Fruit fly (Drosophila melanogaster) whole organism, embryonic: Measurements from ENCODE around the gene Dfd.

Source experiments
- Abd-B ChIP-seq: fragments of 200-800 bp; sonication (Bioruptor generic); optimal IDR thresholded peaks from 2 replicates; lab custom pipeline; 2018; ENCODE audit warnings: missing biosample characterization, mild to moderate bottlenecking, missing genetic modification characterization, moderate library complexity
- Bgb ChIP-seq: fragments of 200-800 bp; sonication (Bioruptor generic); IDR thresholded peaks from 2 replicates; pipeline ENCODE4 v1.3.6; 2022; ENCODE audit warnings: missing biosample characterization, missing genetic modification characterization; ENCODE audit not compliant: partially characterized antibody
- BtbVII ChIP-seq: fragments of 200-800 bp; sonication (Bioruptor generic); optimal IDR thresholded peaks from 3 replicates; lab custom pipeline; 2017; ENCODE audit warnings: missing biosample characterization, mild to moderate bottlenecking, missing genetic modification characterization
- CG10209 ChIP-seq: fragments of 200-800 bp; sonication (Bioruptor generic); optimal IDR thresholded peaks from 3 replicates; lab custom pipeline; 2017; ENCODE audit warnings: missing biosample characterization, mild to moderate bottlenecking, missing genetic modification characterization, missing genetic modification reagents
- CG11560 ChIP-seq: fragments of 200-800 bp; sonication (Bioruptor generic); IDR thresholded peaks from 3 replicates; pipeline ENCODE4 v1.3.6; 2022; ENCODE audit warnings: missing biosample characterization, missing genetic modification characterization
- CG11695 ChIP-seq: fragments of 200-800 bp; sonication (Bioruptor generic); IDR thresholded peaks from 3 replicates; pipeline ENCODE4 v1.3.6; 2022; ENCODE audit warnings: missing biosample characterization, missing genetic modification characterization
- CG12071 ChIP-seq: fragments of 200-800 bp; sonication (Bioruptor generic); optimal IDR thresholded peaks from 3 replicates; lab custom pipeline; 2018; ENCODE audit warnings: missing biosample characterization, mild to moderate bottlenecking, missing genetic modification characterization
- CG12769 ChIP-seq: fragments of 200-800 bp; sonication (Bioruptor generic); optimal IDR thresholded peaks from 2 replicates; lab custom pipeline; 2019; ENCODE audit warnings: missing biosample characterization, mild to moderate bottlenecking, missing genetic modification characterization, moderate library complexity
- CG13894 ChIP-seq: fragments of 200-800 bp; sonication (Bioruptor generic); optimal IDR thresholded peaks from 3 replicates; lab custom pipeline; 2018; ENCODE audit warnings: missing biosample characterization, mild to moderate bottlenecking, missing genetic modification characterization, moderate library complexity
- CG15269 ChIP-seq: fragments of 200-800 bp; sonication (Bioruptor generic); optimal IDR thresholded peaks from 2 replicates; lab custom pipeline; 2018; ENCODE audit warnings: missing biosample characterization, mild to moderate bottlenecking, missing genetic modification characterization, moderate library complexity
- CG1602 ChIP-seq: fragments of 200-800 bp; sonication (Bioruptor generic); optimal IDR thresholded peaks from 3 replicates; lab custom pipeline; 2016; ENCODE audit warnings: missing biosample characterization, missing genetic modification characterization
- CG1603 ChIP-seq: fragments of 200-800 bp; sonication (Bioruptor generic); optimal IDR thresholded peaks from 2 replicates; lab custom pipeline; 2019; ENCODE audit warnings: missing biosample characterization, mild to moderate bottlenecking, missing genetic modification characterization, moderate library complexity
- CG16863 ChIP-seq: fragments of 200-800 bp; sonication (Bioruptor generic); optimal IDR thresholded peaks from 3 replicates; lab custom pipeline; 2016; ENCODE audit warnings: missing biosample characterization, missing genetic modification characterization
- CG17612 ChIP-seq: fragments of 200-800 bp; sonication (Bioruptor generic); IDR thresholded peaks from 2 replicates; pipeline ENCODE4 v1.3.6; 2022; ENCODE audit warnings: missing biosample characterization, missing genetic modification characterization
- CG2712 ChIP-seq: fragments of 200-800 bp; optimal IDR thresholded peaks from 3 replicates; lab custom pipeline; 2019; ENCODE audit warnings: missing biosample characterization, mild to moderate bottlenecking, missing genetic modification characterization, moderate library complexity
- CG3065 ChIP-seq: fragments of 200-800 bp; sonication (Bioruptor generic); optimal IDR thresholded peaks from 2 replicates; lab custom pipeline; 2016; ENCODE audit warnings: missing biosample characterization, missing genetic modification characterization
- CG32532 ChIP-seq: fragments of 200-800 bp; sonication (Bioruptor generic); IDR thresholded peaks from 2 replicates; pipeline ENCODE4 v1.3.6; 2022; ENCODE audit warnings: missing biosample characterization, missing genetic modification characterization
- CG32767 ChIP-seq: fragments of 200-800 bp; sonication (Bioruptor generic); IDR thresholded peaks from 2 replicates; pipeline ENCODE4 v1.3.6; 2022; ENCODE audit warnings: missing biosample characterization, missing genetic modification characterization
- CG34224 ChIP-seq: fragments of 200-800 bp; sonication (Bioruptor generic); IDR thresholded peaks from 3 replicates; pipeline ENCODE4 v1.3.6; 2022; ENCODE audit warnings: missing biosample characterization, missing genetic modification characterization; ENCODE audit not compliant: partially characterized antibody
- CG4854 ChIP-seq: fragments of 200-800 bp; sonication (Bioruptor generic); optimal IDR thresholded peaks from 2 replicates; lab custom pipeline; 2016; ENCODE audit warnings: missing biosample characterization, missing genetic modification characterization, inconsistent platforms
- CG6813 ChIP-seq: fragments of 200-800 bp; sonication (Bioruptor generic); optimal IDR thresholded peaks from 2 replicates; lab custom pipeline; 2017; ENCODE audit warnings: missing biosample characterization, missing genetic modification characterization, mild to moderate bottlenecking, moderate library complexity, missing genetic modification reagents
- CG8359 ChIP-seq: fragments of 200-800 bp; sonication (Bioruptor generic); optimal IDR thresholded peaks from 2 replicates; lab custom pipeline; 2017; ENCODE audit warnings: missing biosample characterization, mild to moderate bottlenecking, missing genetic modification characterization, borderline replicate concordance
- Deaf1 ChIP-seq: fragments of 200-800 bp; optimal IDR thresholded peaks from 3 replicates; lab custom pipeline; 2019; ENCODE audit warnings: missing biosample characterization, mild to moderate bottlenecking, missing genetic modification characterization, moderate library complexity
- HLHmδ ChIP-seq: fragments of 200-800 bp; sonication (Bioruptor generic); optimal IDR thresholded peaks from 2 replicates; lab custom pipeline; 2018; ENCODE audit warnings: missing biosample characterization, mild to moderate bottlenecking, missing genetic modification characterization, moderate library complexity
- Hmr ChIP-seq: fragments of 200-800 bp; sonication (Bioruptor generic); optimal IDR thresholded peaks from 3 replicates; lab custom pipeline; 2017; ENCODE audit warnings: mild to moderate bottlenecking, missing biosample characterization, missing genetic modification reagents, missing genetic modification characterization
- Nf-YB ChIP-seq: fragments of 200-800 bp; sonication (Bioruptor generic); optimal IDR thresholded peaks from 3 replicates; lab custom pipeline; 2019; ENCODE audit warnings: missing biosample characterization, mild to moderate bottlenecking, missing genetic modification characterization, moderate library complexity
- Nf-YC ChIP-seq: fragments of 200-800 bp; optimal IDR thresholded peaks from 3 replicates; lab custom pipeline; 2019; ENCODE audit warnings: missing biosample characterization, mild to moderate bottlenecking, missing genetic modification characterization, moderate library complexity
- Tbp ChIP-seq: fragments of >200 bp; optimal IDR thresholded peaks from 2 replicates; lab custom pipeline; 2018; ENCODE audit warnings: missing biosample characterization, missing genetic modification characterization
- Trl ChIP-seq, 3 experiments: fragments of >200 bp in 2 of 3; fragments of 200-800 bp in 1 of 3; sonication (Bioruptor generic) in 1 of 3; optimal IDR thresholded peaks; 2 replicates in 1 of 3; 3 replicates in 2 of 3; lab custom pipeline; 2016 to 2017; ENCODE audit warnings: missing biosample characterization in 1 of 3, missing genetic modification characterization in 1 of 3
- Usf ChIP-seq: fragments of 200-800 bp; sonication (Bioruptor generic); optimal IDR thresholded peaks from 2 replicates; lab custom pipeline; 2017; ENCODE audit warnings: missing genotype, missing biosample characterization, missing genetic modification characterization
- bcd ChIP-seq: fragments of 200-800 bp; sonication (Bioruptor generic); optimal IDR thresholded peaks from 2 replicates; lab custom pipeline; 2017; ENCODE audit warnings: missing biosample characterization, mild to moderate bottlenecking, missing genetic modification characterization
- crc ChIP-seq: fragments of 200-800 bp; sonication (Bioruptor generic); optimal IDR thresholded peaks from 2 replicates; lab custom pipeline; 2016; ENCODE audit warnings: missing biosample characterization, missing genetic modification characterization
- crp ChIP-seq, 2 experiments: fragments of 200-800 bp; sonication (Bioruptor generic); optimal IDR thresholded peaks; 2 replicates in 1 of 2; 3 replicates in 1 of 2; lab custom pipeline; 2017; ENCODE audit warnings: missing biosample characterization in 2 of 2, missing genetic modification characterization in 2 of 2, mild to moderate bottlenecking in 1 of 2, moderate library complexity in 1 of 2
- da ChIP-seq: fragments of 200-800 bp; sonication (Bioruptor generic); optimal IDR thresholded peaks from 2 replicates; lab custom pipeline; 2016; ENCODE audit warnings: missing biosample characterization, missing genetic modification characterization
- fd64A ChIP-seq: fragments of 200-800 bp; sonication (Bioruptor generic); optimal IDR thresholded peaks from 3 replicates; lab custom pipeline; 2018; ENCODE audit warnings: missing biosample characterization, mild to moderate bottlenecking, missing genetic modification characterization
- gcm ChIP-seq: fragments of 200-800 bp; sonication (Bioruptor generic); optimal IDR thresholded peaks from 2 replicates; lab custom pipeline; 2019; ENCODE audit warnings: missing biosample characterization, mild to moderate bottlenecking, missing genetic modification characterization, moderate library complexity
- gro ChIP-seq: fragments of 200-800 bp; sonication (Bioruptor generic); optimal IDR thresholded peaks from 2 replicates; lab custom pipeline; 2016; ENCODE audit warnings: missing biosample characterization, missing genetic modification characterization
- gt ChIP-seq: fragments of 200-800 bp; sonication (Bioruptor generic); IDR thresholded peaks from 2 replicates; pipeline ENCODE4 v1.3.6; 2022; ENCODE audit warnings: missing biosample characterization, missing genetic modification characterization
- hkb ChIP-seq, 2 experiments: fragments of 200-800 bp in 1 of 2; fragments of >200 bp in 1 of 2; sonication (Bioruptor generic) in 1 of 2; IDR thresholded peaks in 1 of 2; optimal IDR thresholded peaks in 1 of 2; 2 replicates each; pipeline versions ENCODE4 v1.3.6 to Lab custom; 2017 to 2022; ENCODE audit warnings: missing biosample characterization in 1 of 2, missing genetic modification characterization in 1 of 2
- kay ChIP-seq: fragments of 200-800 bp; sonication (Bioruptor generic); optimal IDR thresholded peaks from 2 replicates; lab custom pipeline; 2016; ENCODE audit warnings: missing biosample characterization, missing genetic modification characterization
- lab ChIP-seq: fragments of 200-800 bp; sonication (Bioruptor generic); optimal IDR thresholded peaks from 3 replicates; lab custom pipeline; 2017; ENCODE audit warnings: missing biosample characterization, missing genetic modification characterization, mild to moderate bottlenecking, moderate library complexity, missing genetic modification reagents
- org-1 ChIP-seq: fragments of 200-800 bp; sonication (Bioruptor generic); optimal IDR thresholded peaks from 2 replicates; lab custom pipeline; 2017; ENCODE audit warnings: missing biosample characterization, missing genetic modification characterization
- sisA ChIP-seq: fragments of 200-800 bp; sonication (Bioruptor generic); IDR thresholded peaks from 2 replicates; pipeline ENCODE4 v1.3.6; 2022; ENCODE audit warnings: missing biosample characterization, missing genetic modification characterization
- trh ChIP-seq: fragments of 200-800 bp; sonication (Bioruptor generic); optimal IDR thresholded peaks from 2 replicates; lab custom pipeline; 2016; ENCODE audit warnings: missing biosample characterization, missing genetic modification characterization
- ttk ChIP-seq: fragments of 200-800 bp; sonication (Bioruptor generic); IDR thresholded peaks from 2 replicates; pipeline ENCODE4 v2.1.2; 2022; ENCODE audit warnings: missing biosample characterization, missing genetic modification characterization
- wdn ChIP-seq: fragments of 200-800 bp; sonication (Bioruptor generic); IDR thresholded peaks from 2 replicates; pipeline ENCODE4 v1.3.6; 2022; ENCODE audit warnings: missing biosample characterization, missing genetic modification characterization

Dfd gene

DNA sequence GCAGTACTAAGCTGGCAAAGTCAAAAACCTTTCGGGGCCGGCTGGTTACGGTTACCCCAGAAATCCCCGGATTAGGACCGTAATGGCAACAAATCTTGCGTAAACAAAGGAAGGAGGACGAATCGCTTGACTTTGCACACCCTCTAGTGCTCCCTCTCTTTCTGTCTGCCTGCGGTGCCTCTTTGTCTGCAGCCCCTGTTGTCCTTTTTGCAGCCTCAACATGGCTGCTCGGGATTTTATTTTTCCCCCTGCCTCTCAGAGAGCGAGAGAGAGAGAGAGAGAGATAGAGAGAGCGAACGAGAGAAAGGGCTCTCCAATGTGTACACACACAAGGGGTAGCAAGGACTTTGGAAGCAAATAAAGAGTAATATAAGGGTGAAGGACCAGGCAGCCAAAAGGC, 18.9 kb downstream of the Dfd start (continued):
- TF ChIP-seq CG15269 (tag; lab: Kevin White, UChicago) (no peak), CG6813 (GFP tag; lab: Kevin White, UChicago) (peak; percentile 22), Trl (optimal IDR thresholded peaks at IDR 0.05; lab: Kevin White, UChicago) (peak; percentile 82 to 89), Trl (GFP tag; optimal IDR thresholded peaks at IDR 0.05; lab: Kevin White, UChicago) (peak; percentile 12), Nf-YB (GFP tag; lab: Kevin White, UChicago) (peak; percentile 82), CG17612 (GFP tag; lab: Robert Waterston, UW) (no peak), CG8359 (GFP tag; lab: Kevin White, UChicago) (no peak), Hmr (no peak), Bgb (GFP tag; lab: Robert Waterston, UW) (no peak), CG4854 (GFP tag; lab: Kevin White, UChicago) (no peak), Deaf1 (peak; percentile 47), CG34224 (no peak), CG12769 (no peak), CG11560 (tag; lab: Robert Waterston, UW) (no peak), Abd-B (GFP tag; lab: Kevin White, UChicago) (no peak), crp (GFP tag; optimal IDR thresholded peaks at IDR 0.05; lab: Kevin White, UChicago) (no peak), ttk (no peak), trh (GFP tag; lab: Kevin White, UChicago) (no peak), CG1602 (GFP tag; lab: Kevin White, UChicago) (no peak), bcd (no peak), CG3065 (GFP tag; lab: Kevin White, UChicago) (no peak), da (no peak), CG12071 (peak; percentile 17), wdn (GFP tag; lab: Robert Waterston, UW) (no peak), CG13894 (tag; lab: Kevin White, UChicago) (peak; percentile 25), gro (GFP tag; lab: Kevin White, UChicago) (no peak), CG32532 (no peak), Tbp (no peak), HLHmδ (GFP tag; lab: Kevin White, UChicago) (no peak), CG2712 (tag; lab: Kevin White, UChicago) (no peak), BtbVII (GFP tag; lab: Kevin White, UChicago) (no peak), crc (no peak), CG16863 (GFP tag; lab: Kevin White, UChicago) (no peak), CG11695 (GFP tag; lab: Robert Waterston, UW) (no peak), gt (GFP tag; lab: Robert Waterston, UW) (no peak), lab (GFP tag; lab: Kevin White, UChicago) (no peak), kay (GFP tag; lab: Kevin White, UChicago) (no peak), CG32767 (peak; percentile 69), org-1 (no peak), CG1603 (tag; lab: Kevin White, UChicago) (no peak), fd64A (no peak), gcm (GFP tag; lab: Kevin White, UChicago) (peak; percentile 13), hkb (optimal IDR thresholded peaks at IDR 0.05; lab: Kevin White, UChicago) (no peak), hkb (GFP tag; IDR thresholded peaks at IDR 0.05; lab: Robert Waterston, UW) (no peak), Nf-YC (peak; percentile 82), CG10209 (GFP tag; lab: Kevin White, UChicago) (no peak), Usf (GFP tag; lab: Kevin White, UChicago) (no peak), sisA (GFP tag; lab: Robert Waterston, UW) (no peak)
